Worm (Caenorhabditis elegans) whole organism, young adult: ENCODE data around the gene F45G2.8.
A peak's percentile ranks its signal among the peaks of the same experiment; 100 is the strongest.

Experiments used
- B0035.1 ChIP-seq: sonication (generic microtip); optimal IDR thresholded peaks from 2 replicates; lab custom pipeline; 2016; ENCODE audit warnings: missing genetic modification characterization, mild to moderate bottlenecking, missing compliant biosample characterization, missing genotype, missing genetic modification reagents
- C17E4.6 ChIP-seq: fragments of 200-800 bp; sonication (Bioruptor generic); IDR thresholded peaks from 2 replicates; pipeline ENCODE4 v1.3.6; 2022; ENCODE audit warnings: missing genetic modification reagents, missing genetic modification characterization, missing compliant biosample characterization
- F10E7.11 ChIP-seq: sonication (generic microtip); optimal IDR thresholded peaks from 2 replicates; lab custom pipeline; 2017; ENCODE audit warnings: mild to moderate bottlenecking, missing genetic modification characterization, moderate library complexity, missing compliant biosample characterization
- F22D6.2 ChIP-seq: sonication (generic microtip); optimal IDR thresholded peaks from 2 replicates; lab custom pipeline; 2016; ENCODE audit warnings: mild to moderate bottlenecking, missing genetic modification characterization, missing compliant biosample characterization
- F33H1.4 ChIP-seq: fragments of 200-800 bp; sonication (Bioruptor generic); IDR thresholded peaks from 2 replicates; pipeline ENCODE4 v1.3.6; 2022; ENCODE audit warnings: missing genetic modification reagents, missing genetic modification characterization, missing compliant biosample characterization
- F49E8.2 ChIP-seq: sonication (generic microtip); optimal IDR thresholded peaks from 3 replicates; lab custom pipeline; 2017; ENCODE audit warnings: missing genetic modification characterization, mild to moderate bottlenecking, missing compliant biosample characterization, antibody characterized with exemption, moderate library complexity; ENCODE audit not compliant: insufficient read depth
- F55B11.4 ChIP-seq: sonication (generic microtip); optimal IDR thresholded peaks from 2 replicates; lab custom pipeline; 2016; ENCODE audit warnings: missing compliant biosample characterization, missing genetic modification characterization, borderline replicate concordance; ENCODE audit not compliant: insufficient read depth
- Y53F4B.3 ChIP-seq: fragments of 200-800 bp; sonication (Bioruptor generic); IDR thresholded peaks from 2 replicates; pipeline ENCODE4 v1.3.6; 2022; ENCODE audit warnings: missing genetic modification reagents, missing genetic modification characterization, missing compliant biosample characterization
- ZK185.1 ChIP-seq: sonication (generic microtip); optimal IDR thresholded peaks from 2 replicates; lab custom pipeline; 2016; ENCODE audit warnings: mild to moderate bottlenecking, missing genetic modification characterization, missing compliant biosample characterization; ENCODE audit not compliant: poor library complexity, severe bottlenecking
- ama-1 ChIP-seq, 3 experiments: fragments of 150-350 bp in 1 of 3; sonication (generic microtip) in 2 of 3; optimal IDR thresholded peaks; 2 replicates each; lab custom pipeline; 2014 to 2018; ENCODE audit warnings: missing biosample characterization in 2 of 3, missing genetic modification characterization in 2 of 3, missing genetic modification reagents in 2 of 3
- atf-7 ChIP-seq: sonication (generic microtip); optimal IDR thresholded peaks from 2 replicates; lab custom pipeline; 2017; ENCODE audit warnings: mild to moderate bottlenecking, missing genetic modification characterization, missing compliant biosample characterization
- athp-1 ChIP-seq: sonication (generic microtip); optimal IDR thresholded peaks from 2 replicates; lab custom pipeline; 2017; ENCODE audit warnings: mild to moderate bottlenecking, missing genetic modification characterization, missing compliant biosample characterization
- attf-3 ChIP-seq: fragments of 200-800 bp; sonication (Bioruptor generic); conservative IDR thresholded peaks from 2 replicates; pipeline ENCODE4 v1.3.6; 2022; ENCODE audit warnings: missing genetic modification reagents, missing genetic modification characterization, missing compliant biosample characterization
- attf-5 ChIP-seq: fragments of 200-800 bp; sonication (Bioruptor generic); optimal IDR thresholded peaks from 2 replicates; lab custom pipeline; 2018; ENCODE audit warnings: mild to moderate bottlenecking, missing genetic modification characterization, missing compliant biosample characterization
- cebp-2 ChIP-seq: fragments of 200-800 bp; sonication (Bioruptor generic); IDR thresholded peaks from 2 replicates; pipeline ENCODE4 v1.3.6; 2022; ENCODE audit warnings: missing genetic modification characterization, missing compliant biosample characterization
- ceh-100 ChIP-seq: fragments of 200-800 bp; sonication (Bioruptor generic); IDR thresholded peaks from 2 replicates; pipeline ENCODE4 v1.3.6; 2022; ENCODE audit warnings: missing genetic modification reagents, missing genetic modification characterization, missing compliant biosample characterization
- ceh-58 ChIP-seq: fragments of 200-800 bp; sonication (Bioruptor generic); IDR thresholded peaks from 2 replicates; pipeline ENCODE4 v1.3.6; 2022; ENCODE audit warnings: missing genetic modification characterization, missing compliant biosample characterization
- dpff-1 ChIP-seq: sonication (generic microtip); optimal IDR thresholded peaks from 2 replicates; lab custom pipeline; 2017; ENCODE audit warnings: mild to moderate bottlenecking, missing genetic modification characterization, missing compliant biosample characterization
- dpl-1 ChIP-seq: fragments of 150-350 bp; optimal IDR thresholded peaks from 2 replicates; lab custom pipeline; 2014; ENCODE audit warnings: missing biosample characterization, missing genetic modification reagents, missing genetic modification characterization
- ekl-4 ChIP-seq: fragments of 200-800 bp; sonication (Bioruptor generic); IDR thresholded peaks from 2 replicates; pipeline ENCODE4 v1.3.6; 2022; ENCODE audit warnings: missing genetic modification reagents, missing genetic modification characterization, missing compliant biosample characterization
- hmg-20 ChIP-seq: fragments of 200-800 bp; sonication (Bioruptor generic); IDR thresholded peaks from 2 replicates; pipeline ENCODE4 v1.3.6; 2022; ENCODE audit warnings: missing genetic modification reagents, missing genetic modification characterization, missing compliant biosample characterization
- hrde-1 ChIP-seq: sonication (generic microtip); optimal IDR thresholded peaks from 2 replicates; lab custom pipeline; 2016; ENCODE audit warnings: missing genetic modification characterization, mild to moderate bottlenecking, missing compliant biosample characterization, moderate library complexity, missing genotype, missing genetic modification reagents, borderline replicate concordance
- hsf-1 ChIP-seq: fragments of 200-800 bp; sonication (Bioruptor generic); IDR thresholded peaks from 2 replicates; pipeline ENCODE4 v1.3.6; 2022; ENCODE audit warnings: missing genetic modification reagents, missing genetic modification characterization, missing compliant biosample characterization
- lin-26 ChIP-seq: fragments of 200-800 bp; sonication (Bioruptor generic); IDR thresholded peaks from 2 replicates; pipeline ENCODE4 v1.3.6; 2022; ENCODE audit warnings: missing genetic modification reagents, missing genetic modification characterization, missing compliant biosample characterization
- lin-35 ChIP-seq, 3 experiments: fragments of 150-350 bp in 2 of 3; sonication (generic microtip) in 1 of 3; optimal IDR thresholded peaks; 2 replicates each; lab custom pipeline; 2014 to 2018; ENCODE audit warnings: missing biosample characterization in 3 of 3, missing genetic modification characterization in 3 of 3, missing genetic modification reagents in 3 of 3
- lin-40 ChIP-seq: sonication (generic microtip); optimal IDR thresholded peaks from 2 replicates; lab custom pipeline; 2016; ENCODE audit warnings: missing genetic modification characterization, mild to moderate bottlenecking, missing compliant biosample characterization, missing genotype, missing genetic modification reagents
- lin-54 ChIP-seq: fragments of 200-800 bp; sonication (Bioruptor generic); optimal IDR thresholded peaks from 2 replicates; lab custom pipeline; 2018; ENCODE audit warnings: mild to moderate bottlenecking, missing genetic modification characterization, missing compliant biosample characterization
- lsy-27 ChIP-seq: sonication (generic microtip); optimal IDR thresholded peaks from 2 replicates; lab custom pipeline; 2017; ENCODE audit warnings: missing genetic modification characterization, mild to moderate bottlenecking, missing compliant biosample characterization, antibody characterized with exemption, missing genotype, borderline replicate concordance; ENCODE audit not compliant: insufficient read depth
- madf-6 ChIP-seq: fragments of 200-800 bp; sonication (Bioruptor generic); IDR thresholded peaks from 2 replicates; pipeline ENCODE4 v1.3.6; 2022; ENCODE audit warnings: missing genetic modification reagents, missing genetic modification characterization, missing compliant biosample characterization
- mel-28 ChIP-seq: sonication (generic microtip); optimal IDR thresholded peaks from 2 replicates; lab custom pipeline; 2016; ENCODE audit warnings: borderline replicate concordance, mild to moderate bottlenecking, missing genetic modification characterization, missing compliant biosample characterization
- mes-4 ChIP-seq: sonication (generic microtip); optimal IDR thresholded peaks from 2 replicates; lab custom pipeline; 2016; ENCODE audit warnings: missing genotype, missing genetic modification characterization, missing compliant biosample characterization
- mxl-1 ChIP-seq: sonication (generic microtip); optimal IDR thresholded peaks from 2 replicates; lab custom pipeline; 2016; ENCODE audit warnings: missing genetic modification characterization, missing compliant biosample characterization
- nfyb-1 ChIP-seq: fragments of 200-800 bp; sonication (Bioruptor generic); IDR thresholded peaks from 2 replicates; pipeline ENCODE4 v1.3.6; 2022; ENCODE audit warnings: missing genetic modification reagents, missing genetic modification characterization, missing compliant biosample characterization
- nhr-179 ChIP-seq: sonication (generic microtip); optimal IDR thresholded peaks from 2 replicates; lab custom pipeline; 2016; ENCODE audit warnings: mild to moderate bottlenecking, missing genetic modification characterization, missing compliant biosample characterization
- nhr-27 ChIP-seq: fragments of 200-800 bp; sonication (Bioruptor generic); optimal IDR thresholded peaks from 2 replicates; lab custom pipeline; 2018; ENCODE audit warnings: mild to moderate bottlenecking, missing genetic modification characterization, moderate library complexity, missing compliant biosample characterization
- nhr-80 ChIP-seq: sonication (generic microtip); optimal IDR thresholded peaks from 2 replicates; lab custom pipeline; 2016; ENCODE audit warnings: missing genetic modification characterization, missing compliant biosample characterization
- pbrm-1 ChIP-seq: fragments of 200-800 bp; sonication (Bioruptor generic); IDR thresholded peaks from 2 replicates; pipeline ENCODE4 v1.3.6; 2022; ENCODE audit warnings: missing genetic modification reagents, missing genetic modification characterization, missing compliant biosample characterization
- pha-4 ChIP-seq: fragments of 150-350 bp; sonication (generic microtip); optimal IDR thresholded peaks from 2 replicates; lab custom pipeline; 2014; ENCODE audit warnings: missing biosample characterization, missing genetic modification reagents, missing genetic modification characterization
- rcor-1 ChIP-seq: fragments of 200-800 bp; sonication (Bioruptor generic); IDR thresholded peaks from 2 replicates; pipeline ENCODE4 v1.3.6; 2022; ENCODE audit warnings: missing genetic modification reagents, missing genetic modification characterization, missing compliant biosample characterization
- sea-2 ChIP-seq: fragments of 200-800 bp; sonication (Bioruptor generic); IDR thresholded peaks from 2 replicates; pipeline ENCODE4 v1.3.6; 2022; ENCODE audit warnings: missing genetic modification characterization, missing compliant biosample characterization
- snpc-1.1 ChIP-seq: sonication (generic microtip); optimal IDR thresholded peaks from 2 replicates; lab custom pipeline; 2017; ENCODE audit warnings: missing genetic modification characterization, mild to moderate bottlenecking, missing compliant biosample characterization, antibody characterized with exemption, moderate library complexity, missing genotype, missing genetic modification reagents; ENCODE audit not compliant: insufficient read depth
- sptf-2 ChIP-seq: fragments of 200-800 bp; sonication (Bioruptor generic); optimal IDR thresholded peaks from 2 replicates; lab custom pipeline; 2018; ENCODE audit warnings: mild to moderate bottlenecking, missing genetic modification characterization, missing compliant biosample characterization
- tbp1 ChIP-seq: fragments of 200-800 bp; sonication (Bioruptor generic); optimal IDR thresholded peaks from 2 replicates; lab custom pipeline; 2018; ENCODE audit warnings: mild to moderate bottlenecking, missing genetic modification characterization, missing compliant biosample characterization
- unc-130 ChIP-seq: sonication (generic microtip); optimal IDR thresholded peaks from 2 replicates; lab custom pipeline; 2016; ENCODE audit warnings: missing genetic modification reagents, missing genetic modification characterization, missing compliant biosample characterization
- unc-62 ChIP-seq: fragments of 150-350 bp; optimal IDR thresholded peaks from 2 replicates; lab custom pipeline; 2014; ENCODE audit warnings: missing biosample characterization, missing genetic modification reagents, missing genetic modification characterization
- zfh-2 ChIP-seq: fragments of 200-800 bp; sonication (Bioruptor generic); conservative IDR thresholded peaks from 2 replicates; pipeline ENCODE4 v1.3.6; 2022; ENCODE audit warnings: missing genetic modification reagents, missing genetic modification characterization, missing compliant biosample characterization
- zim-3 ChIP-seq: sonication (generic microtip); optimal IDR thresholded peaks from 2 replicates; lab custom pipeline; 2017; ENCODE audit warnings: mild to moderate bottlenecking, missing genetic modification characterization, moderate library complexity, missing compliant biosample characterization
- ztf-18 ChIP-seq: sonication (generic microtip); optimal IDR thresholded peaks from 2 replicates; lab custom pipeline; 2016; ENCODE audit warnings: missing genotype, mild to moderate bottlenecking, missing genetic modification characterization, missing compliant biosample characterization
- ztf-6 ChIP-seq: fragments of 200-800 bp; sonication (Bioruptor generic); IDR thresholded peaks from 2 replicates; pipeline ENCODE4 v1.3.6; 2022; ENCODE audit warnings: missing genetic modification reagents, missing genetic modification characterization, missing compliant biosample characterization

F45G2.8 gene

ce11 chrIII:13423414-13423813 lies 12.1 kb downstream of the F45G2.8 start, which contains the start of gene exo-1 (continued):
- TF ChIP-seq zfh-2 (GFP tag; lab: Robert Waterston, UW) (no peak), F55B11.4 (tag; lab: Kevin White, UChicago) (no peak), unc-130 (GFP tag; lab: Kevin White, UChicago) (peak; percentile 53), rcor-1 (GFP tag; lab: Robert Waterston, UW) (no peak), hmg-20 (GFP tag; lab: Robert Waterston, UW) (no peak), lin-35 (GFP tag; optimal IDR thresholded peaks at IDR 0.05; lab: Kevin White, UChicago) (peak in 1 of 3 experiments; percentile 83), unc-62 (GFP tag; lab: Kevin White, UChicago) (no peak), lin-26 (no peak), attf-3 (GFP tag; lab: Robert Waterston, UW) (0 out of 2 replicates have a peak, but pooled peaks have one; percentile 20), hsf-1 (GFP tag; lab: Robert Waterston, UW) (no peak), atf-7 (no peak), mxl-1 (tag; lab: Kevin White, UChicago) (no peak), ZK185.1 (tag; lab: Kevin White, UChicago) (no peak), madf-6 (GFP tag; lab: Robert Waterston, UW) (no peak), lsy-27 (tag; lab: Kevin White, UChicago) (no peak), nhr-179 (tag; lab: Kevin White, UChicago) (no peak), dpff-1 (tag; lab: Kevin White, UChicago) (no peak), snpc-1.1 (tag; lab: Kevin White, UChicago) (no peak), nhr-27 (tag; lab: Kevin White, UChicago) (no peak), Y53F4B.3 (GFP tag; lab: Robert Waterston, UW) (no peak), ztf-18 (peak; percentile 41), dpl-1 (GFP tag; lab: Kevin White, UChicago) (peak; percentile 80), nfyb-1 (GFP tag; lab: Robert Waterston, UW) (no peak), F10E7.11 (tag; lab: Kevin White, UChicago) (no peak), sptf-2 (GFP tag; lab: Kevin White, UChicago) (no peak), F33H1.4 (peak; percentile 10; the same call in 1 of the 2 replicates), mel-28 (no peak), lin-40 (tag; lab: Kevin White, UChicago) (no peak), zim-3 (tag; lab: Kevin White, UChicago) (no peak), ceh-100 (GFP tag; lab: Robert Waterston, UW) (peak; percentile 95), attf-5 (GFP tag; lab: Kevin White, UChicago) (peak; percentile 78), nhr-80 (tag; lab: Kevin White, UChicago) (peak; percentile 36), ceh-58 (GFP tag; lab: Robert Waterston, UW) (no peak), F49E8.2 (no peak), hrde-1 (tag; lab: Kevin White, UChicago) (no peak), athp-1 (tag; lab: Kevin White, UChicago) (no peak), mes-4 (tag; lab: Kevin White, UChicago) (no peak), C17E4.6 (GFP tag; lab: Robert Waterston, UW) (no peak), ekl-4 (GFP tag; lab: Robert Waterston, UW) (no peak), cebp-2 (GFP tag; lab: Robert Waterston, UW) (no peak), pbrm-1 (GFP tag; lab: Robert Waterston, UW) (no peak), F22D6.2 (tag; lab: Kevin White, UChicago) (no peak), lin-54 (GFP tag; lab: Kevin White, UChicago) (peak; percentile 82), sea-2 (GFP tag; lab: Robert Waterston, UW) (no peak), B0035.1 (tag; lab: Kevin White, UChicago) (no peak), ztf-6 (GFP tag; lab: Robert Waterston, UW) (no peak), ama-1 (optimal IDR thresholded peaks at IDR 0.05; lab: Kevin White, UChicago) (no peak), ama-1 (GFP tag; optimal IDR thresholded peaks at IDR 0.05; lab: Kevin White, UChicago) (no peak), pha-4 (tag; lab: Kevin White, UChicago) (no peak), tbp1 (GFP tag; lab: Kevin White, UChicago) (peak; percentile 31)
